Fruit fly (Drosophila melanogaster): ENCODE data around the gene obst-F.
A peak's percentile ranks its signal among the peaks of the same experiment; 100 is the strongest.

obst-F gene

dm6 chr3L:20195875-20196274 is 5.6 kb downstream of the obst-F start (continued):
- peak; percentile 93 for TF ChIP-seq CG32006 (GFP tag; optimal IDR thresholded peaks at IDR 0.05)
- TF ChIP-seq eg (GFP tag; IDR thresholded peaks at IDR 0.05): peak; percentile 91
- peak; percentile 72 for TF ChIP-seq CG11762 (GFP tag; optimal IDR thresholded peaks at IDR 0.05; ENCODE audit: insufficient read depth)
- TF ChIP-seq CG9139 (GFP tag; optimal IDR thresholded peaks at IDR 0.05): peak; percentile 62
- TF ChIP-seq Blimp-1 (GFP tag; optimal IDR thresholded peaks at IDR 0.05): no peak
- no peak for TF ChIP-seq Ets21C (GFP tag; optimal IDR thresholded peaks at IDR 0.05)
- TF ChIP-seq Hr39 (GFP tag; optimal IDR thresholded peaks at IDR 0.05): peak; percentile 12
- TF ChIP-seq fd59A (GFP tag; optimal IDR thresholded peaks at IDR 0.05): peak; percentile 79
- peak; percentile 88 for TF ChIP-seq CG10631 (GFP tag; optimal IDR thresholded peaks at IDR 0.05)
- TF ChIP-seq CG34406 (GFP tag; optimal IDR thresholded peaks at IDR 0.05): peak; percentile 57
- TF ChIP-seq pdm3 (GFP tag; optimal IDR thresholded peaks at IDR 0.05): peak; percentile 85
- peak; percentile 88 for TF ChIP-seq dac (GFP tag; optimal IDR thresholded peaks at IDR 0.05)
- peak; percentile 78 to 81 for TF ChIP-seq ss (GFP tag; optimal IDR thresholded peaks at IDR 0.05)
- TF ChIP-seq OdsH (GFP tag; optimal IDR thresholded peaks at IDR 0.05): peak; percentile 83
- peak; percentile 82 for TF ChIP-seq acj6 (GFP tag; optimal IDR thresholded peaks at IDR 0.05)
- TF ChIP-seq CG6808 (GFP tag; optimal IDR thresholded peaks at IDR 0.05): peak; percentile 83
- peak; percentile 87 for TF ChIP-seq Eip75B (GFP tag; optimal IDR thresholded peaks at IDR 0.05)
- TF ChIP-seq CG4318 (GFP tag; optimal IDR thresholded peaks at IDR 0.05): peak; percentile 84
- no peak for TF ChIP-seq Smox (GFP tag; optimal IDR thresholded peaks at IDR 0.05)
- peak; percentile 8 for TF ChIP-seq Sox102F (GFP tag; optimal IDR thresholded peaks at IDR 0.05)
- no peak for TF ChIP-seq vri (GFP tag; optimal IDR thresholded peaks at IDR 0.05)
- TF ChIP-seq topi (GFP tag; optimal IDR thresholded peaks at IDR 0.05): no peak
- TF ChIP-seq CG6854 (GFP tag; optimal IDR thresholded peaks at IDR 0.05): no peak
- peak; percentile 74 for TF ChIP-seq Gug (GFP tag; IDR thresholded peaks at IDR 0.05)
- TF ChIP-seq CG6276 (GFP tag; optimal IDR thresholded peaks at IDR 0.05): peak; percentile 83
- TF ChIP-seq CG11902 (GFP tag; optimal IDR thresholded peaks at IDR 0.05): peak; percentile 54
- TF ChIP-seq spab (GFP tag; optimal IDR thresholded peaks at IDR 0.05): peak; percentile 85
- peak; percentile 88 for TF ChIP-seq Ets96B (tag; optimal IDR thresholded peaks at IDR 0.05)

- peak; percentile 66 for TF ChIP-seq pdm3 (GFP tag; optimal IDR thresholded peaks at IDR 0.05)
- TF ChIP-seq esn (GFP tag; optimal IDR thresholded peaks at IDR 0.05): peak; percentile 76
- peak; percentile 55 for TF ChIP-seq CG1621 (tag; optimal IDR thresholded peaks at IDR 0.05)
- TF ChIP-seq Smox (GFP tag; optimal IDR thresholded peaks at IDR 0.05): peak; percentile 71
- TF ChIP-seq Ets96B (tag; optimal IDR thresholded peaks at IDR 0.05): peak; percentile 61
- peak; percentile 62 for TF ChIP-seq CG3032 (tag; optimal IDR thresholded peaks at IDR 0.05)
- TF ChIP-seq Eip93F (GFP tag; optimal IDR thresholded peaks at IDR 0.05): no peak
- TF ChIP-seq Blimp-1 (GFP tag; optimal IDR thresholded peaks at IDR 0.05): peak; percentile 19
- TF ChIP-seq CG10669 (GFP tag; optimal IDR thresholded peaks at IDR 0.05): peak; percentile 43
- TF ChIP-seq Sox102F (GFP tag; optimal IDR thresholded peaks at IDR 0.05): peak; percentile 72
- no peak for TF ChIP-seq CG4318 (GFP tag; optimal IDR thresholded peaks at IDR 0.05)
- peak; percentile 55 for TF ChIP-seq CG32006 (GFP tag; optimal IDR thresholded peaks at IDR 0.05)
- peak; percentile 44 for TF ChIP-seq CG34406 (GFP tag; optimal IDR thresholded peaks at IDR 0.05)
- TF ChIP-seq OdsH (GFP tag; optimal IDR thresholded peaks at IDR 0.05): peak; percentile 57
- TF ChIP-seq Eip78C (GFP tag): peak; percentile 87
- no peak for TF ChIP-seq fkh (GFP tag; optimal IDR thresholded peaks at IDR 0.05)
- TF ChIP-seq CG6792 (GFP tag; optimal IDR thresholded peaks at IDR 0.05): peak; percentile 57
- peak; percentile 28 for TF ChIP-seq CG6854 (GFP tag; optimal IDR thresholded peaks at IDR 0.05)
- TF ChIP-seq CG8119 (GFP tag; IDR thresholded peaks at IDR 0.05): peak; percentile 57
- TF ChIP-seq lz (GFP tag; optimal IDR thresholded peaks at IDR 0.05): peak; percentile 79
- TF ChIP-seq CG6163 (GFP tag; IDR thresholded peaks at IDR 0.05): peak; percentile 67
- peak; percentile 72 for TF ChIP-seq topi (GFP tag; optimal IDR thresholded peaks at IDR 0.05)
- TF ChIP-seq spab (GFP tag; optimal IDR thresholded peaks at IDR 0.05): peak; percentile 32
- TF ChIP-seq cyc (GFP tag; optimal IDR thresholded peaks at IDR 0.05): peak; percentile 76
- peak; percentile 66 for TF ChIP-seq CG3919 (GFP tag; optimal IDR thresholded peaks at IDR 0.05)
- peak; percentile 34 for TF ChIP-seq CG11902 (GFP tag; optimal IDR thresholded peaks at IDR 0.05)
- peak; percentile 46 for TF ChIP-seq Hr4 (GFP tag; optimal IDR thresholded peaks at IDR 0.05)
- no peak for TF ChIP-seq svp (GFP tag)
- TF ChIP-seq Eip75B (GFP tag; optimal IDR thresholded peaks at IDR 0.05): peak; percentile 51
- peak; percentile 23 to 34 for TF ChIP-seq ss (GFP tag; optimal IDR thresholded peaks at IDR 0.05)
- peak; percentile 22 for TF ChIP-seq fd59A (GFP tag; optimal IDR thresholded peaks at IDR 0.05)
- TF ChIP-seq achi (GFP tag; optimal IDR thresholded peaks at IDR 0.05): peak; percentile 64
- TF ChIP-seq Sox14 (GFP tag; optimal IDR thresholded peaks at IDR 0.05): peak; percentile 74
- 0 out of 2 replicates have a peak, but pooled peaks have one; percentile 12 for TF ChIP-seq CG11294 (GFP tag; IDR thresholded peaks at IDR 0.05)
- peak; percentile 72 for TF ChIP-seq acj6 (GFP tag; optimal IDR thresholded peaks at IDR 0.05)
- TF ChIP-seq dac (GFP tag; optimal IDR thresholded peaks at IDR 0.05): no peak
- TF ChIP-seq CG16779 (tag; optimal IDR thresholded peaks at IDR 0.05): no peak
These were observed 6.7 kb downstream of the obst-F start for dm6 chr3L:20194731-20195130.
